Worm (Caenorhabditis elegans): Measurements from ENCODE around the gene tbx-41.

DNA sequence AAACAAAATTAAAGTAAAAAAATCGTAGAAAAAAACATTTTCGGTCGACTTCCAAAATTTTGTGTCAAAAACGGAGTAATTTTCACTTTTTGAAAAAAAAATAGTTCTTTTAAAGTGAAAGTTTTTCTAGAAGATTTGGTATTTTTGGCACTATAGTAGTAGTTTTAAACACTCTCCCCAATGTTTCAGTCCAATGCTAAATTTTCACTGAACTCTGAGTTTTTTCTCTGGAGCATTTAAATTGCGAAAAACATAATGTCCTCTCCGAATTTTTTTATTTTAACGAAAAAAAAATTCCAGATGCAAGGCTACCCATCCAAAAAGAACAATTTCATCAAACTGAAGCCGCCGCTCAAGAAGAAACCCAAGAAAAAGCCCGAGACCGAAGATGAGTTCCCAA lies 48.9 kb upstream of the tbx-41 start, which contains the start of gene C14E2.7:
- no peak for TF ChIP-seq tbx-37 (GFP tag; conservative IDR thresholded peaks at IDR 0.05)
- TF ChIP-seq ama-1 (optimal IDR thresholded peaks at IDR 0.05), result no peak
- no peak for TF ChIP-seq hnd-1 (tag; optimal IDR thresholded peaks at IDR 0.05)
- no peak for TF ChIP-seq ceh-36 (tag; optimal IDR thresholded peaks at IDR 0.05)
- TF ChIP-seq ets-7 (tag; optimal IDR thresholded peaks at IDR 0.05), result no peak
- no peak for TF ChIP-seq hmg-4 (GFP tag; optimal IDR thresholded peaks at IDR 0.05)
- no peak for TF ChIP-seq ceh-13 (GFP tag; optimal IDR thresholded peaks at IDR 0.05)
- TF ChIP-seq tbx-11 (GFP tag; IDR thresholded peaks at IDR 0.05), result no peak
- no peak for TF ChIP-seq tra-4 (tag; optimal IDR thresholded peaks at IDR 0.05)
